Fruit fly (Drosophila melanogaster) whole organism, embryonic: Measurements from ENCODE around the gene Creld.

ENCODE experiments used
- CG34376 ChIP-seq: fragments of 200-800 bp; sonication (Bioruptor generic); optimal IDR thresholded peaks from 2 replicates; lab custom pipeline; 2018; ENCODE audit warnings: missing biosample characterization, mild to moderate bottlenecking, missing genetic modification characterization
- CTCF ChIP-seq: fragments of 200-800 bp; sonication (Bioruptor generic); optimal IDR thresholded peaks from 2 replicates; lab custom pipeline; 2017; ENCODE audit warnings: missing biosample characterization, mild to moderate bottlenecking, missing genetic modification characterization, moderate library complexity
- Fer3 ChIP-seq: fragments of 200-800 bp; sonication (Bioruptor generic); optimal IDR thresholded peaks from 2 replicates; lab custom pipeline; 2018; ENCODE audit warnings: missing biosample characterization, mild to moderate bottlenecking, missing genetic modification characterization, moderate library complexity
- Lhr ChIP-seq: fragments of 200-800 bp; sonication (Bioruptor generic); optimal IDR thresholded peaks from 3 replicates; lab custom pipeline; 2017; ENCODE audit warnings: mild to moderate bottlenecking, missing biosample characterization, missing genetic modification reagents, missing genetic modification characterization
- Lim3 ChIP-seq: fragments of 200-800 bp; sonication (Bioruptor generic); IDR thresholded peaks from 2 replicates; pipeline ENCODE4 v1.3.6; 2022; ENCODE audit warnings: missing biosample characterization, missing genetic modification characterization
- Spps ChIP-seq: fragments of 200-800 bp; sonication (Bioruptor generic); optimal IDR thresholded peaks from 2 replicates; lab custom pipeline; 2018; ENCODE audit warnings: missing biosample characterization, mild to moderate bottlenecking, missing genetic modification characterization
- ase ChIP-seq: fragments of 200-800 bp; sonication (Bioruptor generic); IDR thresholded peaks from 3 replicates; pipeline ENCODE4 v1.3.6; 2022; ENCODE audit warnings: missing biosample characterization, missing genetic modification characterization
- fru ChIP-seq: fragments of >200 bp; optimal IDR thresholded peaks from 2 replicates; lab custom pipeline; 2017
- kah ChIP-seq: fragments of 200-800 bp; sonication (Bioruptor generic); optimal IDR thresholded peaks from 2 replicates; lab custom pipeline; 2018; ENCODE audit warnings: missing biosample characterization, mild to moderate bottlenecking, missing genetic modification characterization
- lbe ChIP-seq: fragments of 200-800 bp; sonication (Bioruptor generic); optimal IDR thresholded peaks from 2 replicates; lab custom pipeline; 2016; ENCODE audit warnings: missing biosample characterization, mild to moderate bottlenecking, missing genetic modification characterization
- pros ChIP-seq: fragments of 200-800 bp; sonication (Bioruptor generic); optimal IDR thresholded peaks from 3 replicates; lab custom pipeline; 2019; ENCODE audit warnings: missing biosample characterization, mild to moderate bottlenecking, missing genetic modification characterization, moderate library complexity

dm6 chr2L:109098-109799, 7.1 kb downstream of the Creld start:
- TF ChIP-seq pros (peak; percentile 21), ase (GFP tag; lab: Robert Waterston, UW) (no peak), Spps (no peak), kah (GFP tag; lab: Kevin White, UChicago) (peak; percentile 22), Fer3 (tag; lab: Kevin White, UChicago) (no peak), CG34376 (peak; percentile 90), Lim3 (GFP tag; lab: Robert Waterston, UW) (no peak), fru (lab: Kevin White, UChicago) (no peak), CTCF (GFP tag; lab: Kevin White, UChicago) (no peak), Lhr (no peak), lbe (no peak)
